Worm (Caenorhabditis elegans): ENCODE measurements around the gene srh-135.

Gene srh-135

DNA sequence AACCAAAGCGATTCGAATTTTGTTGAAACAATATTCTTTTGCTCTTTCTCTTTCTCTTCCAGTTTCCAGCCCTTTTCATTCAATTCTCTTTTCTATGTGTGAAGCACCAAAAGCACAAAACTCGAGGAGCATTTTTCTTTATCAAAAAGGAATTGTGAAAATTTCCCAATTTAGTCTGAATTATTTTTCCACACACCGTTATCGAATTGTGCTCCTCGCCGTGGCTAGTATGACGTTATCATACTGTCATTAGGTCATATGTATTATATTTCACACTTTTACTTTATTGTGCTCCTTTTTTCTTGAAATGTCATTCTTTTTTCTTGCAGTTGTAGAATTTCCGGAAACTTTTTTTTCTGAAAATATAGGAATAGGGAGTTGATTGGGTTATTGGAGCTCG lies 5.3 kb downstream of the srh-135 start:
- TF ChIP-seq ham-2 (GFP tag; optimal IDR thresholded peaks at IDR 0.05) (no peak), zip-8 (tag; optimal IDR thresholded peaks at IDR 0.05) (no peak), sptf-1 (tag; optimal IDR thresholded peaks at IDR 0.05) (no peak), ztf-11 (tag; optimal IDR thresholded peaks at IDR 0.05) (no peak), hlh-1 (tag; optimal IDR thresholded peaks at IDR 0.05) (no peak), blmp-1 (tag; optimal IDR thresholded peaks at IDR 0.05) (no peak), flh-1 (GFP tag; optimal IDR thresholded peaks at IDR 0.05) (no peak)

DNA sequence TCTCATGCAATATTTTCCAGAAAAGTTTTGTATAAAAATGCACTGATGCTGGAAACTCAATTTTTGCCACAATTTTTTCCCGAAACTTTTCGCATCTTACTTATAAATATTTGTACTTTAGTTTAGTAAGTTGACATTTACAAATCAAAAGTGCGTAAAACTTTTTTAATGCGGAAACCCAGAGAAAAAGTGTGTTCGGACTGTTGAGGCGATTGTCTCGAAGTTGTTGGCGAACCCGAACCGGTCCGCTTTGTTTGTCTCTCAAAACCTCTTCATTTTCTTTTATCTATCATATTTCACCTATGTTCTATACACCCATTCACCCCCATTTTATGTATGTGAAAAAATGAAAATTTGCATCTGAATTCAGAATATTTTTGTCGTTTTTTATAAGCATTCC lies 6.3 kb downstream of the srh-135 start:
- TF ChIP-seq nhr-28 (tag; optimal IDR thresholded peaks at IDR 0.05) = no peak
- no peak for TF ChIP-seq mep-1 (tag; optimal IDR thresholded peaks at IDR 0.05)

DNA sequence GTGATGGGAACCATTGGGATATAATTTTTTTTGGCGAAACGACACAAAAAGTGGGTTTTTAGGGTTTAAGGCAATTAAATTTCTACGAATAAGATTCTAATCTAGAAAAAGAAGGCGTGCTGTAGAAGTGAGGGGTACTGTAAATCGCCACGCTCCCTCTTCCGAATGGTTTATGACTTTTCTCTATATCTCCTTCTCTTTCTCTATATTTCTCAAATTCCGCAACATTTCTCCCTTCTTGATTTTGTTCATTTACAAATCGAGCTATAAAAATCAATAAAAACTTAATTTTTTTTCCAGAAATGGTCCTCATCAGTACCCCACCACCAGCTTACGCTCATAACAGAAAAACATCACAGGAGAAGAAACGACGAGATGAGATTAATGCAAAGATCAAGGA lies 8.8 kb downstream of the srh-135 start, which contains the start of gene ref-1:
Gene ref-1, plus strand, starts transcription at position 301 of the 400 bp plus-strand sequence.
- TF ChIP-seq mls-2 (tag; optimal IDR thresholded peaks at IDR 0.05) (no peak), nhr-237 (tag; optimal IDR thresholded peaks at IDR 0.05) (no peak), lsy-2 (tag; optimal IDR thresholded peaks at IDR 0.05) (no peak), bed-3 (GFP tag; optimal IDR thresholded peaks at IDR 0.05) (no peak), ceh-39 (tag; optimal IDR thresholded peaks at IDR 0.05) (no peak), pha-4 (tag; optimal IDR thresholded peaks at IDR 0.05) (no peak), elt-1 (tag; optimal IDR thresholded peaks at IDR 0.05; ENCODE audit: borderline replicate concordance, insufficient read depth) (no peak), elt-3 (tag; optimal IDR thresholded peaks at IDR 0.05) (no peak), unc-120 (tag; optimal IDR thresholded peaks at IDR 0.05; ENCODE audit: poor library complexity, severe bottlenecking) (no peak), drap-1 (GFP tag; optimal IDR thresholded peaks at IDR 0.05) (no peak), mab-5 (tag; optimal IDR thresholded peaks at IDR 0.05) (no peak), unc-62 (GFP tag; optimal IDR thresholded peaks at IDR 0.05) (no peak), sem-2 (GFP tag; optimal IDR thresholded peaks at IDR 0.05) (no peak), nhr-28 (tag; optimal IDR thresholded peaks at IDR 0.05) (no peak), sptf-1 (tag; optimal IDR thresholded peaks at IDR 0.05) (no peak), flh-1 (GFP tag; optimal IDR thresholded peaks at IDR 0.05) (no peak), lin-32 (GFP tag; optimal IDR thresholded peaks at IDR 0.05) (no peak), tbx-8 (GFP tag; optimal IDR thresholded peaks at IDR 0.05) (no peak)

DNA sequence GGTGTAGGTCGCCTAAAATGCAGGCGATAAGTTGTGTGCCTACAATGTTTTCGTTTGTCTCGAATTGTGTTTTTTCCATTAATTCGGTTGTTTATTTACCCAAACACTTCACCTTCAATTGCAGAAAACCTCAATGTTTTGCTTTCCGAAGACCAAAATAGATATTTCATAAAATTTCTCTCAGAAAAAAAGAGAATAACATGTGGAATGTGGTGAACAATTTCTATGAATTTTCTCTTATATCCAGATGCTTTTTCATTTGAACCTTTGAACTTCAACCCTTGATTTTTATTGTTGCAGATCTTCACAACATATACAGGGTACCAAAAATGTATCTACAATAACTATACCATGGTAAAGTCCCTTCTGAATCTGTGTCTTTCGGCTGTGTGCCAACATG lies 20.5 kb downstream of the srh-135 start, which contains the start of gene T01E8.1:
Gene T01E8.1, plus strand, starts transcription at position 301 of the 400 bp plus-strand sequence.
- TF ChIP-seq mls-2 (tag; optimal IDR thresholded peaks at IDR 0.05) = no peak
- TF ChIP-seq unc-62 (GFP tag; optimal IDR thresholded peaks at IDR 0.05) = no peak
- TF ChIP-seq elt-3 (tag; optimal IDR thresholded peaks at IDR 0.05) = no peak
- no peak for TF ChIP-seq ceh-83 (GFP tag; optimal IDR thresholded peaks at IDR 0.05)
- TF ChIP-seq ceh-43 (GFP tag; optimal IDR thresholded peaks at IDR 0.05) = no peak
- TF ChIP-seq M03D4.4 (tag; optimal IDR thresholded peaks at IDR 0.05) = no peak
- no peak for TF ChIP-seq sem-2 (GFP tag; optimal IDR thresholded peaks at IDR 0.05)
- TF ChIP-seq lin-13 (tag; optimal IDR thresholded peaks at IDR 0.05) = no peak
- no peak for TF ChIP-seq snpc-4 (tag; optimal IDR thresholded peaks at IDR 0.05)
- no peak for TF ChIP-seq blmp-1 (tag; optimal IDR thresholded peaks at IDR 0.05)
- no peak for TF ChIP-seq tbx-8 (GFP tag; optimal IDR thresholded peaks at IDR 0.05)
- no peak for TF ChIP-seq ham-2 (GFP tag; optimal IDR thresholded peaks at IDR 0.05)
- TF ChIP-seq nhr-2 (tag; optimal IDR thresholded peaks at IDR 0.05) = no peak
- no peak for TF ChIP-seq nhr-76 (tag; optimal IDR thresholded peaks at IDR 0.05)
- no peak for TF ChIP-seq nhr-12 (tag; optimal IDR thresholded peaks at IDR 0.05)
- TF ChIP-seq ceh-39 (tag; optimal IDR thresholded peaks at IDR 0.05) = no peak
- TF ChIP-seq bed-3 (GFP tag; optimal IDR thresholded peaks at IDR 0.05) = no peak

DNA sequence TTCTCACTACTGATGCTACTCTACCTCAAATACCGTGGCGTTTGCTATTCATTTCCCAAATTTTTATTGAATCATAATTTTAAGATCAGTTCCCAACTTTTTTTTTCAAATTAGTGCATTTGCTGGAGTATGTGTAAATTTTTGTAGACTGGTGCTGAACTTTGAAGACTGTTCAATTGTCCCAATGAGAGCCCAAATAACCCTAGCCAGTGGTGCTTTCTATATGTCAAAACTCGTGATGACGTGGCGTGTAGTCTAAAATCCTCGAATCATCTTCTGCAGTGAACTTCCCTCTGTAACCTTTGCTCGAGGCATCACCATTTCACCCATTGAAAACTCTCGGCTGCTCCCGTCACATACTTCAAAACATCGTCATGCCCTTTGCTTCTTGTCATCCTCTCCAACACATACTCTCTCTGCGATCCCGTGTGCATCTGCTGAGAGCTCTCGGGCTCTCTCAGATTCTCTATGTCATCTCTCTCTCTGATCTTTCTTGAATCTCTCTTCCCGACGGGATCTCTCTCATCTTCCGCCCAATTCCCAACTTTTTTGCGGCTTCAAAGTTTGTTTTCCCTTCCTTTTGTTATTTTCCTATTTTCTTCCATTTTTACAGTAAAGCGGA lies 22.4 kb downstream of the srh-135 start:
- TF ChIP-seq pha-4 (tag; optimal IDR thresholded peaks at IDR 0.05) (peak; percentile 32), hlh-1 (tag; optimal IDR thresholded peaks at IDR 0.05) (peak; percentile 53), nhr-12 (tag; optimal IDR thresholded peaks at IDR 0.05) (no peak), sem-2 (GFP tag; optimal IDR thresholded peaks at IDR 0.05) (no peak)
